Worm (Caenorhabditis elegans) whole organism, late embryonic: ENCODE measurements around the gene decr-1.3.

Experiments used
- C08G9.2 ChIP-seq: sonication (generic microtip); optimal IDR thresholded peaks from 2 replicates; lab custom pipeline; 2016; ENCODE audit warnings: mild to moderate bottlenecking, missing genetic modification characterization, moderate library complexity, missing compliant biosample characterization
- C38D4.7 ChIP-seq: fragments of 200-800 bp; sonication (Bioruptor generic); optimal IDR thresholded peaks from 2 replicates; lab custom pipeline; 2018; ENCODE audit warnings: mild to moderate bottlenecking, missing genetic modification characterization, moderate library complexity, missing compliant biosample characterization
- F13H6.1 ChIP-seq: sonication (generic microtip); optimal IDR thresholded peaks from 2 replicates; lab custom pipeline; 2016; ENCODE audit warnings: missing genetic modification characterization, missing compliant biosample characterization
- ama-1 ChIP-seq: fragments of 150-350 bp; optimal IDR thresholded peaks from 2 replicates; lab custom pipeline; 2014
- ceh-14 ChIP-seq: sonication (generic microtip); optimal IDR thresholded peaks from 2 replicates; lab custom pipeline; 2016; ENCODE audit warnings: missing genotype, missing genetic modification characterization, missing compliant biosample characterization
- ceh-18 ChIP-seq: sonication (generic microtip); optimal IDR thresholded peaks from 2 replicates; lab custom pipeline; 2016; ENCODE audit warnings: missing genetic modification characterization, missing compliant biosample characterization
- ceh-19 ChIP-seq: fragments of 200-800 bp; sonication (Bioruptor generic); optimal IDR thresholded peaks from 2 replicates; lab custom pipeline; 2018; ENCODE audit warnings: mild to moderate bottlenecking, missing genetic modification characterization, missing compliant biosample characterization
- ceh-2 ChIP-seq: sonication (generic microtip); optimal IDR thresholded peaks from 2 replicates; lab custom pipeline; 2016; ENCODE audit warnings: missing genotype, missing genetic modification characterization, missing compliant biosample characterization
- ceh-24 ChIP-seq: sonication (generic microtip); optimal IDR thresholded peaks from 2 replicates; lab custom pipeline; 2016; ENCODE audit warnings: mild to moderate bottlenecking, missing genetic modification characterization, missing compliant biosample characterization
- ceh-31 ChIP-seq: sonication (generic microtip); optimal IDR thresholded peaks from 2 replicates; lab custom pipeline; 2016; ENCODE audit warnings: missing genetic modification characterization, missing compliant biosample characterization
- ceh-34 ChIP-seq: sonication (generic microtip); optimal IDR thresholded peaks from 2 replicates; lab custom pipeline; 2016; ENCODE audit warnings: mild to moderate bottlenecking, missing genetic modification characterization, missing compliant biosample characterization
- ceh-45 ChIP-seq: fragments of 200-800 bp; sonication (Bioruptor generic); IDR thresholded peaks from 2 replicates; pipeline ENCODE4 v1.3.6; 2022; ENCODE audit warnings: missing genetic modification reagents, missing genetic modification characterization, missing compliant biosample characterization
- ceh-48 ChIP-seq: sonication (generic microtip); optimal IDR thresholded peaks from 2 replicates; lab custom pipeline; 2016; ENCODE audit warnings: missing genetic modification characterization, inconsistent platforms, missing compliant biosample characterization
- ceh-9 ChIP-seq: sonication (generic microtip); optimal IDR thresholded peaks from 2 replicates; lab custom pipeline; 2016; ENCODE audit warnings: mild to moderate bottlenecking, missing genetic modification characterization, inconsistent platforms, missing compliant biosample characterization
- che-1 ChIP-seq: sonication (generic microtip); optimal IDR thresholded peaks from 2 replicates; lab custom pipeline; 2016; ENCODE audit warnings: mild to moderate bottlenecking, missing genetic modification characterization, missing compliant biosample characterization
- elt-2 ChIP-seq: sonication (generic microtip); optimal IDR thresholded peaks from 2 replicates; lab custom pipeline; 2016; ENCODE audit warnings: missing genetic modification reagents, missing genetic modification characterization, missing compliant biosample characterization
- ets-4 ChIP-seq: sonication (generic microtip); optimal IDR thresholded peaks from 2 replicates; lab custom pipeline; 2016; ENCODE audit warnings: missing genetic modification characterization, missing compliant biosample characterization
- fax-1 ChIP-seq: sonication (generic microtip); optimal IDR thresholded peaks from 2 replicates; lab custom pipeline; 2016; ENCODE audit warnings: missing genotype, missing genetic modification characterization, missing compliant biosample characterization
- fkh-10 ChIP-seq: fragments of 150-350 bp; optimal IDR thresholded peaks from 2 replicates; lab custom pipeline; 2014; ENCODE audit warnings: missing biosample characterization, missing genetic modification reagents, missing genetic modification characterization
- fkh-6 ChIP-seq: sonication (generic microtip); optimal IDR thresholded peaks from 2 replicates; lab custom pipeline; 2016; ENCODE audit warnings: missing genetic modification characterization, missing compliant biosample characterization
- gmeb-2 ChIP-seq: sonication (generic microtip); optimal IDR thresholded peaks from 2 replicates; lab custom pipeline; 2016; ENCODE audit warnings: missing genetic modification characterization, inconsistent platforms, missing compliant biosample characterization
- hlh-30 ChIP-seq: sonication (generic microtip); optimal IDR thresholded peaks from 2 replicates; lab custom pipeline; 2017; ENCODE audit warnings: antibody characterized with exemption, missing genetic modification characterization, missing compliant biosample characterization; ENCODE audit not compliant: insufficient read depth
- hlh-6 ChIP-seq: sonication (generic microtip); optimal IDR thresholded peaks from 2 replicates; lab custom pipeline; 2016; ENCODE audit warnings: missing genotype, missing genetic modification characterization, missing compliant biosample characterization
- hlh-8 ChIP-seq: sonication (generic microtip); optimal IDR thresholded peaks from 2 replicates; lab custom pipeline; 2016; ENCODE audit warnings: missing genotype, missing genetic modification characterization, missing compliant biosample characterization
- lim-6 ChIP-seq: sonication (generic microtip); optimal IDR thresholded peaks from 2 replicates; lab custom pipeline; 2016; ENCODE audit warnings: missing genetic modification characterization, missing compliant biosample characterization
- lin-11 ChIP-seq: fragments of 200-800 bp; sonication (Bioruptor generic); optimal IDR thresholded peaks from 2 replicates; lab custom pipeline; 2018; ENCODE audit warnings: mild to moderate bottlenecking, missing genetic modification characterization, missing compliant biosample characterization
- mec-3 ChIP-seq: sonication (generic microtip); optimal IDR thresholded peaks from 2 replicates; lab custom pipeline; 2016; ENCODE audit warnings: borderline replicate concordance, missing genetic modification characterization, missing compliant biosample characterization
- nfya-1 ChIP-seq: sonication (generic microtip); optimal IDR thresholded peaks from 2 replicates; lab custom pipeline; 2017; ENCODE audit warnings: missing genetic modification characterization, mild to moderate bottlenecking, missing compliant biosample characterization, antibody characterized with exemption, moderate library complexity
- nhr-11 ChIP-seq: fragments of 150-350 bp; optimal IDR thresholded peaks from 2 replicates; lab custom pipeline; 2014; ENCODE audit warnings: missing biosample characterization, missing genetic modification characterization
- nhr-232 ChIP-seq: sonication (generic microtip); optimal IDR thresholded peaks from 2 replicates; lab custom pipeline; 2016; ENCODE audit warnings: missing genetic modification characterization, missing compliant biosample characterization
- npax-4 ChIP-seq: sonication (generic microtip); optimal IDR thresholded peaks from 2 replicates; lab custom pipeline; 2016; ENCODE audit warnings: missing genetic modification characterization, missing compliant biosample characterization
- odd-2 ChIP-seq: sonication (generic microtip); optimal IDR thresholded peaks from 2 replicates; lab custom pipeline; 2017; ENCODE audit warnings: antibody characterized with exemption, mild to moderate bottlenecking, missing genetic modification characterization, missing compliant biosample characterization
- pat-9 ChIP-seq: fragments of 200-800 bp; sonication (Bioruptor generic); optimal IDR thresholded peaks from 2 replicates; lab custom pipeline; 2018; ENCODE audit warnings: mild to moderate bottlenecking, missing genetic modification characterization, moderate library complexity, missing compliant biosample characterization
- pax-1 ChIP-seq: fragments of 150-350 bp; optimal IDR thresholded peaks from 2 replicates; lab custom pipeline; 2014; ENCODE audit warnings: missing biosample characterization, missing genetic modification characterization
- pha-2 ChIP-seq: sonication (generic microtip); optimal IDR thresholded peaks from 2 replicates; lab custom pipeline; 2017; ENCODE audit warnings: mild to moderate bottlenecking, missing genetic modification characterization, missing compliant biosample characterization
- pros-1 ChIP-seq: fragments of 150-350 bp; optimal IDR thresholded peaks from 2 replicates; lab custom pipeline; 2014; ENCODE audit warnings: missing biosample characterization, missing genetic modification reagents, missing genetic modification characterization
- ref-2 ChIP-seq: sonication (generic microtip); optimal IDR thresholded peaks from 2 replicates; lab custom pipeline; 2016; ENCODE audit warnings: missing genetic modification characterization, missing compliant biosample characterization
- rnt-1 ChIP-seq: sonication (generic microtip); optimal IDR thresholded peaks from 2 replicates; lab custom pipeline; 2016; ENCODE audit warnings: missing genetic modification characterization, missing compliant biosample characterization
- sdc-2 ChIP-seq: sonication (generic microtip); optimal IDR thresholded peaks from 2 replicates; lab custom pipeline; 2016; ENCODE audit warnings: missing genotype, missing genetic modification characterization, missing compliant biosample characterization
- sox-2 ChIP-seq: fragments of 200-800 bp; sonication (Bioruptor generic); IDR thresholded peaks from 2 replicates; pipeline ENCODE4 v1.3.6; 2022; ENCODE audit warnings: missing genetic modification reagents, missing genetic modification characterization, missing compliant biosample characterization
- sox-4 ChIP-seq: sonication (generic microtip); optimal IDR thresholded peaks from 2 replicates; lab custom pipeline; 2017; ENCODE audit warnings: mild to moderate bottlenecking, missing genetic modification characterization, inconsistent platforms, missing compliant biosample characterization
- syd-9 ChIP-seq: sonication (generic microtip); optimal IDR thresholded peaks from 2 replicates; lab custom pipeline; 2016; ENCODE audit warnings: mild to moderate bottlenecking, missing genetic modification characterization, moderate library complexity, missing compliant biosample characterization
- tbx-2 ChIP-seq: sonication (generic microtip); optimal IDR thresholded peaks from 2 replicates; lab custom pipeline; 2016; ENCODE audit warnings: missing genetic modification characterization, missing compliant biosample characterization
- ttx-3 ChIP-seq: sonication (generic microtip); optimal IDR thresholded peaks from 2 replicates; lab custom pipeline; 2016; ENCODE audit warnings: missing genetic modification reagents, missing genetic modification characterization, missing compliant biosample characterization
- unc-3 ChIP-seq, 2 experiments: fragments of 200-800 bp in 1 of 2; sonication (Bioruptor generic) in 1 of 2; sonication (generic microtip) in 1 of 2; conservative IDR thresholded peaks in 1 of 2; optimal IDR thresholded peaks in 1 of 2; 2 replicates each; pipeline versions ENCODE4 v1.3.6 to Lab custom; 2016 to 2022; ENCODE audit warnings: missing compliant biosample characterization in 2 of 2, missing genetic modification characterization in 2 of 2, missing genetic modification reagents in 1 of 2
- unc-42 ChIP-seq: sonication (generic microtip); optimal IDR thresholded peaks from 2 replicates; lab custom pipeline; 2016; ENCODE audit warnings: missing genotype, missing genetic modification characterization, missing compliant biosample characterization
- unc-55 ChIP-seq: sonication (generic microtip); optimal IDR thresholded peaks from 2 replicates; lab custom pipeline; 2017; ENCODE audit warnings: missing biosample characterization, missing genetic modification reagents, missing genetic modification characterization
- zip-5 ChIP-seq: sonication (generic microtip); optimal IDR thresholded peaks from 2 replicates; lab custom pipeline; 2016; ENCODE audit warnings: missing genetic modification characterization, missing compliant biosample characterization
- ztf-16 ChIP-seq: sonication (generic microtip); optimal IDR thresholded peaks from 2 replicates; lab custom pipeline; 2017; ENCODE audit warnings: missing genetic modification characterization, missing compliant biosample characterization

decr-1.3 gene

ce11 chrII:8129040-8129387 lies 44.3 kb downstream of the decr-1.3 start:
- TF ChIP-seq zip-5 (tag; lab: Kevin White, UChicago) (no peak), pat-9 (tag; lab: Kevin White, UChicago) (no peak), ets-4 (tag; lab: Kevin White, UChicago) (no peak), fkh-6 (tag; lab: Kevin White, UChicago) (no peak), nhr-11 (tag; lab: Kevin White, UChicago) (no peak), sox-2 (GFP tag; lab: Robert Waterston, UW) (no peak), pax-1 (no peak), lim-6 (no peak), ceh-14 (tag; lab: Kevin White, UChicago) (no peak), unc-55 (GFP tag; lab: Kevin White, UChicago) (no peak), ceh-24 (tag; lab: Kevin White, UChicago) (no peak), ceh-2 (tag; lab: Kevin White, UChicago) (no peak), ceh-9 (tag; lab: Kevin White, UChicago) (no peak), fkh-10 (no peak), F13H6.1 (tag; lab: Kevin White, UChicago) (no peak), ref-2 (no peak), fax-1 (tag; lab: Kevin White, UChicago) (no peak), ztf-16 (tag; lab: Kevin White, UChicago) (no peak)

- peak; percentile 43 for TF ChIP-seq mec-3 (tag; lab: Kevin White, UChicago)
- peak; percentile 67 for TF ChIP-seq nfya-1 (tag; lab: Kevin White, UChicago)
- peak; percentile 40 for TF ChIP-seq tbx-2 (tag; lab: Kevin White, UChicago)
- TF ChIP-seq ama-1 (lab: Kevin White, UChicago) = no peak
- peak; percentile 70 for TF ChIP-seq syd-9 (tag; lab: Kevin White, UChicago)
- TF ChIP-seq pha-2 (tag; lab: Kevin White, UChicago) = peak; percentile 1
- TF ChIP-seq unc-42 = peak; percentile 1
- TF ChIP-seq unc-3 (GFP tag; conservative IDR thresholded peaks at IDR 0.05; lab: Robert Waterston, UW) = no peak
- no peak for TF ChIP-seq unc-3 (tag; optimal IDR thresholded peaks at IDR 0.05; lab: Kevin White, UChicago)
- TF ChIP-seq sdc-2 (tag; lab: Kevin White, UChicago) = peak; percentile 72
- TF ChIP-seq ceh-19 = no peak
- TF ChIP-seq hlh-6 (tag; lab: Kevin White, UChicago) = peak; percentile 72
- peak; percentile 58 for TF ChIP-seq ceh-18 (tag; lab: Kevin White, UChicago)
- TF ChIP-seq npax-4 (tag; lab: Kevin White, UChicago) = no peak
- TF ChIP-seq ceh-14 (tag; lab: Kevin White, UChicago) = peak; percentile 30
- peak; percentile 10 for TF ChIP-seq hlh-30
- no peak for TF ChIP-seq elt-2 (tag; lab: Kevin White, UChicago)
- peak; percentile 33 for TF ChIP-seq lin-11
- TF ChIP-seq zip-5 (tag; lab: Kevin White, UChicago) = no peak
- peak; percentile 52 for TF ChIP-seq pros-1 (tag; lab: Kevin White, UChicago)
- peak; percentile 63 for TF ChIP-seq sox-4 (tag; lab: Kevin White, UChicago)
- TF ChIP-seq F13H6.1 (tag; lab: Kevin White, UChicago) = peak; percentile 19
- peak; percentile 12 for TF ChIP-seq hlh-8 (tag; lab: Kevin White, UChicago)
- TF ChIP-seq C38D4.7 = peak; percentile 28
- no peak for TF ChIP-seq odd-2 (tag; lab: Kevin White, UChicago)
- TF ChIP-seq ttx-3 (tag; lab: Kevin White, UChicago) = peak; percentile 17
- no peak for TF ChIP-seq nhr-11 (tag; lab: Kevin White, UChicago)
- TF ChIP-seq ceh-31 = peak; percentile 66
- peak; percentile 43 for TF ChIP-seq fkh-6 (tag; lab: Kevin White, UChicago)
- peak; percentile 31 for TF ChIP-seq C08G9.2 (tag; lab: Kevin White, UChicago)
- peak; percentile 25 for TF ChIP-seq rnt-1 (tag; lab: Kevin White, UChicago)
- no peak for TF ChIP-seq gmeb-2
- TF ChIP-seq ceh-48 (tag; lab: Kevin White, UChicago) = peak; percentile 16
- peak; percentile 57 for TF ChIP-seq che-1 (tag; lab: Kevin White, UChicago)
- TF ChIP-seq ceh-34 (tag; lab: Kevin White, UChicago) = peak; percentile 63
- no peak for TF ChIP-seq unc-55 (GFP tag; lab: Kevin White, UChicago)
- no peak for TF ChIP-seq lim-6
- peak; percentile 49; the same call in 1 of the 2 replicates for TF ChIP-seq ceh-45 (GFP tag; lab: Robert Waterston, UW)
- peak; percentile 39 for TF ChIP-seq nhr-232 (tag; lab: Kevin White, UChicago)
These were observed 44.9 kb downstream of the decr-1.3 start for ce11 chrII:8128273-8129039.
